Worm (Caenorhabditis elegans) whole organism, young adult: ENCODE data around the gene ZC404.15.

Experiments used
- B0019.2 ChIP-seq: fragments of 200-800 bp; sonication (Bioruptor generic); conservative IDR thresholded peaks from 2 replicates; pipeline ENCODE4 v1.3.6; 2022; ENCODE audit warnings: missing genetic modification reagents, missing genetic modification characterization, missing compliant biosample characterization
- B0035.1 ChIP-seq: sonication (generic microtip); optimal IDR thresholded peaks from 2 replicates; lab custom pipeline; 2016; ENCODE audit warnings: missing genetic modification characterization, mild to moderate bottlenecking, missing compliant biosample characterization, missing genotype, missing genetic modification reagents
- C17E4.6 ChIP-seq: fragments of 200-800 bp; sonication (Bioruptor generic); IDR thresholded peaks from 2 replicates; pipeline ENCODE4 v1.3.6; 2022; ENCODE audit warnings: missing genetic modification reagents, missing genetic modification characterization, missing compliant biosample characterization
- F10E7.11 ChIP-seq: sonication (generic microtip); optimal IDR thresholded peaks from 2 replicates; lab custom pipeline; 2017; ENCODE audit warnings: mild to moderate bottlenecking, missing genetic modification characterization, moderate library complexity, missing compliant biosample characterization
- F57C9.4 ChIP-seq: sonication (generic microtip); optimal IDR thresholded peaks from 2 replicates; lab custom pipeline; 2017; ENCODE audit warnings: mild to moderate bottlenecking, missing genetic modification characterization, missing compliant biosample characterization
- T07F8.4 ChIP-seq: sonication (generic microtip); optimal IDR thresholded peaks from 2 replicates; lab custom pipeline; 2016; ENCODE audit warnings: mild to moderate bottlenecking, missing genetic modification characterization, moderate library complexity, missing compliant biosample characterization
- T26A5.8 ChIP-seq: sonication (generic microtip); optimal IDR thresholded peaks from 2 replicates; lab custom pipeline; 2016; ENCODE audit warnings: missing genetic modification characterization, missing compliant biosample characterization
- Y53G8AR.9 ChIP-seq: fragments of 200-800 bp; sonication (Bioruptor generic); conservative IDR thresholded peaks from 2 replicates; pipeline ENCODE4 v1.3.6; 2022; ENCODE audit warnings: missing genetic modification reagents, missing genetic modification characterization, missing compliant biosample characterization
- Y67H2A.10 ChIP-seq: fragments of 200-800 bp; sonication (Bioruptor generic); conservative IDR thresholded peaks from 2 replicates; pipeline ENCODE4 v1.3.6; 2022; ENCODE audit warnings: missing genetic modification reagents, missing genetic modification characterization, missing compliant biosample characterization
- Y95B8A.8 ChIP-seq: fragments of 200-800 bp; sonication (Bioruptor generic); IDR thresholded peaks from 2 replicates; pipeline ENCODE4 v1.3.6; 2022; ENCODE audit warnings: missing genetic modification reagents, missing genetic modification characterization, missing compliant biosample characterization
- athp-1 ChIP-seq: sonication (generic microtip); optimal IDR thresholded peaks from 2 replicates; lab custom pipeline; 2017; ENCODE audit warnings: mild to moderate bottlenecking, missing genetic modification characterization, missing compliant biosample characterization
- attf-3 ChIP-seq: fragments of 200-800 bp; sonication (Bioruptor generic); conservative IDR thresholded peaks from 2 replicates; pipeline ENCODE4 v1.3.6; 2022; ENCODE audit warnings: missing genetic modification reagents, missing genetic modification characterization, missing compliant biosample characterization
- bed-2 ChIP-seq: fragments of 200-800 bp; sonication (Bioruptor generic); IDR thresholded peaks from 2 replicates; pipeline ENCODE4 v1.3.6; 2022; ENCODE audit warnings: missing genetic modification reagents, missing genetic modification characterization, missing compliant biosample characterization
- cebp-1 ChIP-seq, 2 experiments: fragments of 200-800 bp in 1 of 2; sonication (Bioruptor generic) in 1 of 2; sonication (generic microtip) in 1 of 2; IDR thresholded peaks in 1 of 2; optimal IDR thresholded peaks in 1 of 2; 2 replicates each; pipeline versions ENCODE4 v1.3.6 to Lab custom; 2017 to 2022; ENCODE audit warnings: missing compliant biosample characterization in 2 of 2, missing genetic modification characterization in 2 of 2, mild to moderate bottlenecking in 1 of 2, missing genetic modification reagents in 1 of 2, moderate library complexity in 1 of 2
- cebp-2 ChIP-seq: fragments of 200-800 bp; sonication (Bioruptor generic); IDR thresholded peaks from 2 replicates; pipeline ENCODE4 v1.3.6; 2022; ENCODE audit warnings: missing genetic modification characterization, missing compliant biosample characterization
- ceh-100 ChIP-seq: fragments of 200-800 bp; sonication (Bioruptor generic); IDR thresholded peaks from 2 replicates; pipeline ENCODE4 v1.3.6; 2022; ENCODE audit warnings: missing genetic modification reagents, missing genetic modification characterization, missing compliant biosample characterization
- ceh-40 ChIP-seq: fragments of 200-800 bp; sonication (Bioruptor generic); IDR thresholded peaks from 2 replicates; pipeline ENCODE4 v1.3.6; 2022; ENCODE audit warnings: missing genetic modification characterization, missing compliant biosample characterization
- ceh-91 ChIP-seq: fragments of 200-800 bp; sonication (Bioruptor generic); IDR thresholded peaks from 2 replicates; pipeline ENCODE4 v1.3.6; 2022; ENCODE audit warnings: missing genetic modification reagents, missing genetic modification characterization, missing compliant biosample characterization
- ets-4 ChIP-seq: fragments of 200-800 bp; sonication (Bioruptor generic); optimal IDR thresholded peaks from 2 replicates; lab custom pipeline; 2018; ENCODE audit warnings: mild to moderate bottlenecking, missing genetic modification characterization, missing compliant biosample characterization
- him-1 ChIP-seq: sonication (generic microtip); optimal IDR thresholded peaks from 2 replicates; lab custom pipeline; 2016; ENCODE audit warnings: missing genotype, missing genetic modification reagents, missing genetic modification characterization, missing compliant biosample characterization
- hmg-1.2 ChIP-seq: fragments of 200-800 bp; sonication (Bioruptor generic); IDR thresholded peaks from 2 replicates; pipeline ENCODE4 v1.3.6; 2022; ENCODE audit warnings: missing genetic modification reagents, missing genetic modification characterization, missing compliant biosample characterization
- hmg-20 ChIP-seq: fragments of 200-800 bp; sonication (Bioruptor generic); IDR thresholded peaks from 2 replicates; pipeline ENCODE4 v1.3.6; 2022; ENCODE audit warnings: missing genetic modification reagents, missing genetic modification characterization, missing compliant biosample characterization
- hsf-1 ChIP-seq: fragments of 200-800 bp; sonication (Bioruptor generic); IDR thresholded peaks from 2 replicates; pipeline ENCODE4 v1.3.6; 2022; ENCODE audit warnings: missing genetic modification reagents, missing genetic modification characterization, missing compliant biosample characterization
- lsy-27 ChIP-seq: sonication (generic microtip); optimal IDR thresholded peaks from 2 replicates; lab custom pipeline; 2017; ENCODE audit warnings: missing genetic modification characterization, mild to moderate bottlenecking, missing compliant biosample characterization, antibody characterized with exemption, missing genotype, borderline replicate concordance; ENCODE audit not compliant: insufficient read depth
- madf-10 ChIP-seq: sonication (generic microtip); optimal IDR thresholded peaks from 2 replicates; lab custom pipeline; 2016; ENCODE audit warnings: mild to moderate bottlenecking, missing genetic modification characterization, missing compliant biosample characterization
- pbrm-1 ChIP-seq: fragments of 200-800 bp; sonication (Bioruptor generic); IDR thresholded peaks from 2 replicates; pipeline ENCODE4 v1.3.6; 2022; ENCODE audit warnings: missing genetic modification reagents, missing genetic modification characterization, missing compliant biosample characterization
- rpc-1 ChIP-seq, 2 experiments: fragments of 150-350 bp in 1 of 2; sonication (generic microtip) in 1 of 2; optimal IDR thresholded peaks; 2 replicates each; lab custom pipeline; 2014 to 2018; ENCODE audit warnings: missing biosample characterization in 1 of 2, missing genetic modification characterization in 1 of 2, missing genetic modification reagents in 1 of 2, missing genotype in 1 of 2
- snpc-4 ChIP-seq, 5 experiments: fragments of 150-350 bp in 1 of 5; sonication (generic microtip) in 4 of 5; optimal IDR thresholded peaks; 2 replicates each; lab custom pipeline; 2014 to 2018; ENCODE audit warnings: missing genetic modification characterization in 5 of 5, missing biosample characterization in 3 of 5, antibody characterized with exemption in 2 of 5, mild to moderate bottlenecking in 2 of 5, missing compliant biosample characterization in 2 of 5, missing genotype in 2 of 5, moderate library complexity in 2 of 5, missing genetic modification reagents in 1 of 5
- unc-62 ChIP-seq: fragments of 150-350 bp; optimal IDR thresholded peaks from 2 replicates; lab custom pipeline; 2014; ENCODE audit warnings: missing biosample characterization, missing genetic modification reagents, missing genetic modification characterization
- ztf-28 ChIP-seq: fragments of 200-800 bp; sonication (Bioruptor generic); IDR thresholded peaks from 2 replicates; pipeline ENCODE4 v1.3.6; 2022; ENCODE audit warnings: missing genetic modification reagents, missing genetic modification characterization, missing compliant biosample characterization

The ZC404.15 gene

DNA sequence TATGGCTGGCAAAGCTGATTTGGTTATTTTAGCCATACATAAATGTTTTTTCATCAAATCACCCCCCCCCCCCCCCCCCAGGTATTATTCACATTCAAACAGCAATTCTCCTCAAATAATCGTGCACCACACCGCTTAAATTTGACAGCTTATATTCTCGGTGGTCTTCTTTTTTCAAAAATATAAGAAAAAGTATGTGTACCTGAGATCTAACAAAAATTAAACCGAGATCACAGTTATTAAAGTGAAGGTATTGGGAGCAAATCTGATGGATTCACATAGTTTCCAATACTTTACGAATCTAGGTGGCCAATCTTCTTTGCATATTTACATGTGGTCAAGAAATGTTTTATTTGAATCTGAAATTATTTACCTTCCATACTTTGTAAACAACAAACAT lies at the start of gene ZC404.15:
TSS of gene ZC404.15 (plus strand) at position 301 of the 400 bp plus-strand sequence.
- TF ChIP-seq T07F8.4 (no peak), T26A5.8 (tag; lab: Kevin White, UChicago) (no peak)

DNA sequence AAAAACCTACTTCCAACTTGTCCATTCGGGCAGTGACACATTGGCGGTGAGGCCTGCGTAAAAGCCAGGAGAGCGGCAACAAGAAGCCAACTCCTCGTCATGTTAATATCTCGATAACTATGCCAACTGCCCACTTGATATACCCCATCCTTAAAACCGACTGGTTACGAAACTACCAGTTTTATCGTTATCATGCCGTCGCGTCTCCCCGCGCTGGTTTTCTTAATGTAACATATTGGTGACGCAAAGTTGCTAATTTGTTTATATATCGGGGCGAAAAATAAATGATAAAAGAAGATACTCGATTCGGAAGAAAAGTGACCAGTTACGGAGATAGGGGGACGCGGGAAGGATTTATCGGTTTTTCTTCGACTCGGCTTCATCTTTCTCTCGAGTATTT lies 48.7 kb upstream of the ZC404.15 start, which contains the start of gene grl-9:
TSS of gene grl-9 (minus strand) at position 101 of the 400 bp plus-strand sequence.
- no peak for TF ChIP-seq C17E4.6
- no peak for TF ChIP-seq Y53G8AR.9
- TF ChIP-seq madf-10 (tag; lab: Kevin White, UChicago): no peak
- no peak for TF ChIP-seq B0019.2 (GFP tag; lab: Robert Waterston, UW)
- no peak for TF ChIP-seq B0035.1 (tag; lab: Kevin White, UChicago)
- TF ChIP-seq rpc-1 (optimal IDR thresholded peaks at IDR 0.05; lab: Kevin White, UChicago): no peak
- no peak for TF ChIP-seq rpc-1 (tag; optimal IDR thresholded peaks at IDR 0.05; lab: Kevin White, UChicago)
- no peak for TF ChIP-seq athp-1 (tag; lab: Kevin White, UChicago)
- no peak for TF ChIP-seq hmg-1.2
- TF ChIP-seq bed-2 (GFP tag; lab: Robert Waterston, UW): no peak
- no peak for TF ChIP-seq him-1 (tag; lab: Kevin White, UChicago)
- no peak for TF ChIP-seq Y67H2A.10 (GFP tag; lab: Robert Waterston, UW)
- no peak for TF ChIP-seq ztf-28
- no peak for TF ChIP-seq attf-3
- TF ChIP-seq unc-62 (GFP tag; lab: Kevin White, UChicago): no peak
- TF ChIP-seq hmg-20 (GFP tag; lab: Robert Waterston, UW): no peak
- no peak for TF ChIP-seq Y95B8A.8 (GFP tag; lab: Robert Waterston, UW)
- TF ChIP-seq ceh-40 (GFP tag; lab: Robert Waterston, UW): no peak
- TF ChIP-seq ets-4 (GFP tag; lab: Kevin White, UChicago): no peak
- TF ChIP-seq pbrm-1 (GFP tag; lab: Robert Waterston, UW): no peak
- TF ChIP-seq ceh-91 (GFP tag; lab: Robert Waterston, UW): no peak

DNA sequence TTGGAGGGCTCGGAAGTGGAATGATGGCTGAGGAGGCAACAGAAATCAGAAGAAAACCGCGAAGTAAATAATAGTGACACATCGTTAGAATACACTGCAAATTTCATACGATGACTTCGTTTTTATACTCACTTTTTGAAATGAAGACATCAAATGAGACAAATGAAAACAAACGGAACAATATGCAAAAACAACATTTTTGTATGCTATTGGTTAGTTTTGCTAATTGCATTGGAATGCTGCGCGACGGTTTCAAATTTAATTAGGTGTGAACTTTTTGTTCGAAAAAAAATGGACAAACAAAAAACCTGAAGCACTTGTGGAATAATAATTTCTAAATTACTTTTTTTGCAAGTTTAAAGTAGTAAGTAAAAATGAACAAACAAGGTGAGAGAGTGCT lies 47.3 kb upstream of the ZC404.15 start, which contains the start of gene grl-8:
TSS of gene grl-8 (minus strand) at position 101 of the 400 bp plus-strand sequence.
- TF ChIP-seq cebp-2: no peak

DNA sequence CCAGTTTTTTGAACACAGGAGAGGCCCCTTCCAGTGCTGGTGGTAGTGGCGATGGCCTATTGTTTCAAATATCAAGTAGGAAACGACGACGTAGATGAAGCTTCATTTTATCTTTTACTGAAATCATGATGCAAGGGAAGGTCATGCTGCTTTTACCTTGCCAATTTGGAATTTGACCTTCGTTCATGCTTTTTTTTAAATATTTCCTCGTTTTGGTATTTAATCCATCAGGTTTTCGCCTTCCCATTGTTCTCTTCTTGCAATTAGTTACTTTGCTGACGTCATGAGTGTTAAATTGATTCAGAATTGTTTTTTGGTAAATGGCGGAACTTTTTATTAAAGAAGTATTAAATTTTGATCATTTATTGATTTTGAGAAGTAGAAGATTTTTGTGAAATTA lies 44.2 kb upstream of the ZC404.15 start:
- TF ChIP-seq ceh-100 (GFP tag; lab: Robert Waterston, UW) (no peak), F10E7.11 (no peak), lsy-27 (tag; lab: Kevin White, UChicago) (no peak), F57C9.4 (tag; lab: Kevin White, UChicago) (no peak)

DNA sequence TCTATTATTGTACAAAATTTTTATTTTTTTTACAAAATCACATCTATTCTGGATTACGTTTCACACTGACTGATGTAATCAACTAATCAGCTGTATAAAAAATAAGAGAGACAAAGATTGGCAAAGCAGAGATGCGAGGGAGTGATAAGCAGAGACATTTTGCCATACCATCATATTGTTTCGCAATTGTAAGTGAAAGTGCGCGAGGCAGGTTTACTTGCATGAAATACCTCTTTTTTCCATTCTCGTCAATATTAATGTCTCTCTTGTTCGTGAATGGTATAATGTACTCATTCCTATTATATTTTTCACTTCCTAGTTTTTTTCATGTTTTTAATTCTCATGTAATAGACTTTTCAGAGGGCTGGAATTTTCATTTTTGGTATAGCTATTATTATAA lies 43.4 kb upstream of the ZC404.15 start:
- TF ChIP-seq F57C9.4 (tag; lab: Kevin White, UChicago): no peak
- TF ChIP-seq hsf-1 (GFP tag; lab: Robert Waterston, UW): no peak
- TF ChIP-seq cebp-1 (GFP tag; IDR thresholded peaks at IDR 0.05; lab: Robert Waterston, UW): no peak
- TF ChIP-seq cebp-1 (tag; optimal IDR thresholded peaks at IDR 0.05; lab: Kevin White, UChicago): peak; percentile 62
- no peak for TF ChIP-seq snpc-4 (GFP tag; optimal IDR thresholded peaks at IDR 0.05; lab: Kevin White, UChicago)
- no peak for TF ChIP-seq snpc-4 (tag; optimal IDR thresholded peaks at IDR 0.05; lab: Kevin White, UChicago)
- TF ChIP-seq, all 124 proteins: peak for 1
